Fruit fly (Drosophila melanogaster) whole organism, embryonic: Measurements from ENCODE around the gene CG43814.

Experiments
- Bdp1 ChIP-seq: fragments of 200-800 bp; sonication (Bioruptor generic); optimal IDR thresholded peaks from 3 replicates; lab custom pipeline; 2016; ENCODE audit warnings: missing biosample characterization, missing genetic modification characterization
- Bteb2 ChIP-seq: fragments of 200-800 bp; sonication (Bioruptor generic); optimal IDR thresholded peaks from 2 replicates; lab custom pipeline; 2016; ENCODE audit warnings: missing biosample characterization, missing genetic modification characterization
- CG1024 ChIP-seq: fragments of 200-800 bp; sonication (Bioruptor generic); IDR thresholded peaks from 2 replicates; pipeline ENCODE4 v1.3.6; 2022; ENCODE audit warnings: missing biosample characterization, missing genetic modification characterization
- CG10366 ChIP-seq: fragments of 200-800 bp; sonication (Bioruptor generic); IDR thresholded peaks from 2 replicates; pipeline ENCODE4 v1.3.6; 2022; ENCODE audit warnings: missing biosample characterization, missing genetic modification characterization
- CG10959 ChIP-seq: fragments of 200-800 bp; sonication (Bioruptor generic); IDR thresholded peaks from 2 replicates; pipeline ENCODE4 v1.3.6; 2022; ENCODE audit warnings: missing biosample characterization, missing genetic modification characterization
- CG11247 ChIP-seq: fragments of 200-800 bp; sonication (Bioruptor generic); IDR thresholded peaks from 2 replicates; pipeline ENCODE4 v1.3.6; 2022; ENCODE audit warnings: missing biosample characterization, missing genetic modification characterization
- CG12299 ChIP-seq: fragments of 200-800 bp; sonication (Bioruptor generic); optimal IDR thresholded peaks from 2 replicates; lab custom pipeline; 2018; ENCODE audit warnings: missing biosample characterization, mild to moderate bottlenecking, missing genetic modification characterization
- CG1233 ChIP-seq: fragments of 200-800 bp; sonication (Bioruptor generic); optimal IDR thresholded peaks from 4 replicates; lab custom pipeline; 2018; ENCODE audit warnings: missing biosample characterization, mild to moderate bottlenecking, missing genetic modification characterization
- CG14667 ChIP-seq: fragments of 200-800 bp; sonication (Bioruptor generic); IDR thresholded peaks from 2 replicates; pipeline ENCODE4 v1.3.6; 2022; ENCODE audit warnings: missing biosample characterization, missing genetic modification characterization
- CG15696 ChIP-seq: fragments of 200-800 bp; sonication (Bioruptor generic); optimal IDR thresholded peaks from 2 replicates; lab custom pipeline; 2019; ENCODE audit warnings: missing biosample characterization, mild to moderate bottlenecking, missing genetic modification characterization, moderate library complexity
- CG16815 ChIP-seq: fragments of 200-800 bp; sonication (Bioruptor generic); optimal IDR thresholded peaks from 3 replicates; lab custom pipeline; 2017; ENCODE audit warnings: missing biosample characterization, mild to moderate bottlenecking, missing genetic modification characterization
- CG2199 ChIP-seq: fragments of 200-800 bp; sonication (Bioruptor generic); IDR thresholded peaks from 3 replicates; pipeline ENCODE4 v1.3.6; 2022; ENCODE audit warnings: missing biosample characterization, missing genetic modification characterization
- CG33557 ChIP-seq: fragments of 200-800 bp; sonication (Bioruptor generic); optimal IDR thresholded peaks from 2 replicates; lab custom pipeline; 2019; ENCODE audit warnings: missing biosample characterization, mild to moderate bottlenecking, missing genetic modification characterization, moderate library complexity
- CG34422 ChIP-seq: fragments of 200-800 bp; sonication (Bioruptor generic); IDR thresholded peaks from 3 replicates; pipeline ENCODE4 v1.3.6; 2022; ENCODE audit warnings: missing biosample characterization, missing genetic modification characterization
- CG4617 ChIP-seq: fragments of 200-800 bp; sonication (Bioruptor generic); optimal IDR thresholded peaks from 3 replicates; lab custom pipeline; 2016; ENCODE audit warnings: missing biosample characterization, missing genetic modification characterization, borderline replicate concordance
- CG6854 ChIP-seq: fragments of 200-800 bp; sonication (Bioruptor generic); optimal IDR thresholded peaks from 3 replicates; lab custom pipeline; 2017; ENCODE audit warnings: missing biosample characterization, mild to moderate bottlenecking, missing genetic modification characterization
- CG7556 ChIP-seq: fragments of 200-800 bp; sonication (Bioruptor generic); optimal IDR thresholded peaks from 2 replicates; lab custom pipeline; 2017; ENCODE audit warnings: missing biosample characterization, mild to moderate bottlenecking, missing genetic modification characterization
- Chrac-16 ChIP-seq: fragments of 200-800 bp; sonication (Bioruptor generic); optimal IDR thresholded peaks from 3 replicates; lab custom pipeline; 2016; ENCODE audit warnings: missing biosample characterization, missing genetic modification characterization
- E2f1 ChIP-seq: fragments of 200-800 bp; sonication (Bioruptor generic); IDR thresholded peaks from 2 replicates; pipeline ENCODE4 v1.3.6; 2022; ENCODE audit warnings: missing biosample characterization, missing genetic modification characterization
- E2f2 ChIP-seq: fragments of 200-800 bp; sonication (Bioruptor generic); IDR thresholded peaks from 2 replicates; pipeline ENCODE4 v1.3.6; 2022; ENCODE audit warnings: missing biosample characterization, missing genetic modification characterization
- ERR ChIP-seq: fragments of 200-800 bp; sonication (Bioruptor generic); optimal IDR thresholded peaks from 2 replicates; lab custom pipeline; 2016; ENCODE audit warnings: missing biosample characterization, missing genetic modification characterization
- Hand ChIP-seq: fragments of 200-800 bp; sonication (Bioruptor generic); optimal IDR thresholded peaks from 2 replicates; lab custom pipeline; 2017; ENCODE audit warnings: mild to moderate bottlenecking, missing biosample characterization, missing genetic modification reagents, missing genetic modification characterization
- HmgZ ChIP-seq: fragments of 200-800 bp; sonication (Bioruptor generic); optimal IDR thresholded peaks from 2 replicates; lab custom pipeline; 2018; ENCODE audit warnings: missing biosample characterization, mild to moderate bottlenecking, missing genetic modification characterization
- Lhr ChIP-seq: fragments of 200-800 bp; sonication (Bioruptor generic); optimal IDR thresholded peaks from 3 replicates; lab custom pipeline; 2017; ENCODE audit warnings: mild to moderate bottlenecking, missing biosample characterization, missing genetic modification reagents, missing genetic modification characterization
- Meics ChIP-seq: fragments of 200-800 bp; sonication (Bioruptor generic); optimal IDR thresholded peaks from 2 replicates; lab custom pipeline; 2017; ENCODE audit warnings: missing biosample characterization, mild to moderate bottlenecking, missing genetic modification characterization
- Vsx1 ChIP-seq: fragments of 200-800 bp; sonication (Bioruptor generic); optimal IDR thresholded peaks from 2 replicates; lab custom pipeline; 2017; ENCODE audit warnings: missing biosample characterization, mild to moderate bottlenecking, missing genetic modification characterization, missing genetic modification reagents
- bab2 ChIP-seq: fragments of 200-800 bp; sonication (Bioruptor generic); optimal IDR thresholded peaks from 2 replicates; lab custom pipeline; 2016; ENCODE audit warnings: missing biosample characterization, missing genetic modification characterization
- bbx ChIP-seq: fragments of 200-800 bp; sonication (Bioruptor generic); IDR thresholded peaks from 2 replicates; pipeline ENCODE4 v1.3.6; 2022; ENCODE audit warnings: missing biosample characterization, missing genetic modification characterization; ENCODE audit not compliant: partially characterized antibody
- chif ChIP-seq, 2 experiments: fragments of 200-800 bp; sonication (Bioruptor generic); optimal IDR thresholded peaks; 3 replicates each; lab custom pipeline; 2016; ENCODE audit warnings: missing biosample characterization in 2 of 2, missing genetic modification characterization in 2 of 2
- chm ChIP-seq: fragments of 200-800 bp; sonication (Bioruptor generic); IDR thresholded peaks from 2 replicates; pipeline ENCODE4 v1.3.6; 2022; ENCODE audit warnings: missing biosample characterization, missing genetic modification characterization
- dpn ChIP-seq, 2 experiments: fragments of 200-800 bp; sonication (Bioruptor generic); optimal IDR thresholded peaks; 3 replicates each; lab custom pipeline; 2016; ENCODE audit warnings: missing biosample characterization in 2 of 2, missing genetic modification characterization in 2 of 2
- dysf ChIP-seq: fragments of 200-800 bp; sonication (Bioruptor generic); IDR thresholded peaks from 3 replicates; pipeline ENCODE4 v1.3.6; 2022; ENCODE audit warnings: missing biosample characterization, missing genetic modification characterization
- fd3F ChIP-seq: fragments of 200-800 bp; sonication (Bioruptor generic); optimal IDR thresholded peaks from 2 replicates; lab custom pipeline; 2018; ENCODE audit warnings: missing biosample characterization, mild to moderate bottlenecking, missing genetic modification characterization, moderate library complexity
- gcm2 ChIP-seq: fragments of 200-800 bp; sonication (Bioruptor generic); optimal IDR thresholded peaks from 2 replicates; lab custom pipeline; 2016; ENCODE audit warnings: missing biosample characterization, missing genetic modification characterization
- hb ChIP-seq: fragments of 200-800 bp; sonication (Bioruptor generic); IDR thresholded peaks from 3 replicates; pipeline ENCODE4 v1.3.6; 2022; ENCODE audit warnings: missing biosample characterization, missing genetic modification characterization; ENCODE audit not compliant: partially characterized antibody
- jing ChIP-seq: fragments of 200-800 bp; sonication (Bioruptor generic); optimal IDR thresholded peaks from 2 replicates; lab custom pipeline; 2018; ENCODE audit warnings: missing biosample characterization, mild to moderate bottlenecking, missing genetic modification characterization
- kay ChIP-seq: fragments of 200-800 bp; sonication (Bioruptor generic); optimal IDR thresholded peaks from 2 replicates; lab custom pipeline; 2016; ENCODE audit warnings: missing biosample characterization, missing genetic modification characterization
- pan ChIP-seq, 4 experiments: fragments of >200 bp in 3 of 4; fragments of 200-800 bp in 1 of 4; sonication (Bioruptor generic) in 1 of 4; optimal IDR thresholded peaks in 3 of 4; IDR thresholded peaks in 1 of 4; 2 replicates each; pipeline versions ENCODE4 v1.3.6 to Lab custom; 2017 to 2022; ENCODE audit warnings: missing biosample characterization in 2 of 4, missing genetic modification characterization in 2 of 4, mixed read lengths in 1 of 4
- pros ChIP-seq: fragments of 200-800 bp; sonication (Bioruptor generic); optimal IDR thresholded peaks from 3 replicates; lab custom pipeline; 2019; ENCODE audit warnings: missing biosample characterization, mild to moderate bottlenecking, missing genetic modification characterization, moderate library complexity
- pum ChIP-seq: fragments of 200-800 bp; sonication (Bioruptor generic); optimal IDR thresholded peaks from 2 replicates; lab custom pipeline; 2016; ENCODE audit warnings: missing biosample characterization, missing genetic modification characterization
- ranshi ChIP-seq: fragments of 200-800 bp; sonication (Bioruptor generic); IDR thresholded peaks from 2 replicates; pipeline ENCODE4 v1.3.6; 2022; ENCODE audit warnings: missing biosample characterization, missing genetic modification characterization
- sens ChIP-seq: fragments of 200-800 bp; sonication (Bioruptor generic); peaks from one replicate; lab custom pipeline; 2016; ENCODE audit warnings: missing biosample characterization, missing genetic modification characterization
- sim ChIP-seq: fragments of 200-800 bp; sonication (Bioruptor generic); IDR thresholded peaks from 2 replicates; pipeline ENCODE4 v1.3.6; 2022; ENCODE audit warnings: missing biosample characterization, missing genetic modification characterization
- tll ChIP-seq, 2 experiments: fragments of 200-800 bp in 1 of 2; fragments of >200 bp in 1 of 2; sonication (Bioruptor generic) in 1 of 2; optimal IDR thresholded peaks; 2 replicates each; lab custom pipeline; 2017 to 2019; ENCODE audit warnings: missing biosample characterization in 2 of 2, missing genetic modification characterization in 2 of 2, mild to moderate bottlenecking in 1 of 2, moderate library complexity in 1 of 2
- tx ChIP-seq: fragments of 200-800 bp; sonication (Bioruptor generic); optimal IDR thresholded peaks from 2 replicates; lab custom pipeline; 2016; ENCODE audit warnings: missing biosample characterization, missing genetic modification characterization
- unc-4 ChIP-seq: fragments of 200-800 bp; sonication (Bioruptor generic); IDR thresholded peaks from 2 replicates; pipeline ENCODE4 v1.3.6; 2022; ENCODE audit warnings: missing biosample characterization, missing genetic modification characterization; ENCODE audit not compliant: partially characterized antibody
- zen2 ChIP-seq: fragments of 200-800 bp; sonication (Bioruptor generic); IDR thresholded peaks from 3 replicates; pipeline ENCODE4 v1.3.6; 2022; ENCODE audit warnings: missing biosample characterization, missing genetic modification characterization; ENCODE audit not compliant: partially characterized antibody
- zf30C ChIP-seq: fragments of 200-800 bp; sonication (Bioruptor generic); optimal IDR thresholded peaks from 3 replicates; lab custom pipeline; 2018; ENCODE audit warnings: missing biosample characterization, mild to moderate bottlenecking, missing genetic modification characterization

The CG43814 gene

DNA sequence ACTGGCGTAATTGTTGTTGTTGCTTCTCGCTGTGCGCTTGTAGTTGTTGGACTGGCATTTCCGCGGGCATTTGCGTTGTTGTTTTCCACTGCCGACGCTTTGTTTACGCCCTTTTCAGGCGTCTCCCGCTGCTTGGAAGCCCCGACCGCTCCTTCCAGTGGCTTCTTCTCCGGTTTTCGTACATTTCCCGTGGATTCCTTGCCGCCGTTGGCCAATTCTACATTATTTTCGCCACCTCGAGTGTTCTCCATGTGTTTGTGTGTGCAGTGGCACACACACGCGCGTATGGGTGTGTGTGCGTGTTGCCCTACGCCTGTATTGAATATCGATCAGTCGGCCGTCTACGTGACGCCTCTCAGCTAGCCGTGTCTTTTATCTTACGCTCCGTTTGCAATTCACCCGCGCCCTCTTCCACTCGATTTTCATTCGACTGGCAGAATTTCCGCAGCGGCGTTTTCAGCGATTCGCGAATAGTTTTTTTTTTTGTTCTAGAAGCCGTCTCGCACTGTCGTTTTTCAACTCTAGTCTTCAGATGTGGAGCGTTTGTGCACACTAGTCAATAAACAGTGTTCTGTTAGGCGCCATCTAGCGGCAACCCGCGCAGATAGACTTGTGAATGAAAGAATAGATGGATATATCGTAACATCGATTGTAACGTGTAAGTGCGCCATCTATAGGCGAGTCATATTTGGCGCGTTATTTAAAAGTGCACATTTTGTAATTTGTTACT is 34.2 kb upstream of the CG43814 start, which contains the start of gene CG10600 (continued):
- TF ChIP-seq sens (GFP tag; lab: Kevin White, UChicago) (peak; percentile 93), CG1233 (peak; percentile 69), HmgZ (tag; lab: Kevin White, UChicago) (peak; percentile 93), bbx (GFP tag; lab: Robert Waterston, UW) (peak; percentile 93), pum (peak; percentile 86), CG33557 (peak; percentile 46), unc-4 (GFP tag; lab: Robert Waterston, UW) (peak; percentile 86), chif (GFP tag; optimal IDR thresholded peaks at IDR 0.05; lab: Kevin White, UChicago) (peak; percentile 79 to 83), Chrac-16 (GFP tag; lab: Kevin White, UChicago) (peak; percentile 79), CG4617 (GFP tag; lab: Kevin White, UChicago) (peak; percentile 99), pan (optimal IDR thresholded peaks at IDR 0.05; lab: Kevin White, UChicago) (no peak), pan (GFP tag; optimal IDR thresholded peaks at IDR 0.05 in 1 of 2, IDR thresholded peaks at IDR 0.05 in 1 of 2) (peak in 1 of 2 experiments; percentile 74), dpn (GFP tag; optimal IDR thresholded peaks at IDR 0.05; lab: Kevin White, UChicago) (peak; percentile 90 to 91), Bteb2 (GFP tag; lab: Kevin White, UChicago) (peak; percentile 80), gcm2 (GFP tag; lab: Kevin White, UChicago) (peak; percentile 75), CG2199 (0 out of 3 replicates have a peak, but pooled peaks have one; percentile 57), sim (no peak), CG7556 (GFP tag; lab: Kevin White, UChicago) (peak; percentile 78), Lhr (peak; percentile 98), tx (peak; percentile 84), kay (GFP tag; lab: Kevin White, UChicago) (peak; percentile 64), CG1024 (GFP tag; lab: Robert Waterston, UW) (peak; percentile 69), zf30C (GFP tag; lab: Kevin White, UChicago) (peak; percentile 12), tll (GFP tag; optimal IDR thresholded peaks at IDR 0.05; lab: Kevin White, UChicago) (no peak), dysf (GFP tag; lab: Robert Waterston, UW) (peak; percentile 77), jing (GFP tag; lab: Kevin White, UChicago) (peak; percentile 13), CG16815 (GFP tag; lab: Kevin White, UChicago) (peak; percentile 55), pros (GFP tag; lab: Kevin White, UChicago) (no peak), bab2 (GFP tag; lab: Kevin White, UChicago) (peak; percentile 84), Meics (GFP tag; lab: Kevin White, UChicago) (peak; percentile 76), CG34422 (GFP tag; lab: Robert Waterston, UW) (peak; percentile 92), CG10959 (GFP tag; lab: Robert Waterston, UW) (peak; percentile 53), ERR (GFP tag; lab: Kevin White, UChicago) (peak; percentile 90), CG6854 (no peak), ranshi (GFP tag; lab: Robert Waterston, UW) (peak; percentile 62), E2f2 (peak; percentile 100), CG15696 (tag; lab: Kevin White, UChicago) (peak; percentile 71), CG11247 (GFP tag; lab: Robert Waterston, UW) (peak; percentile 79), Hand (GFP tag; lab: Kevin White, UChicago) (no peak), fd3F (GFP tag; lab: Kevin White, UChicago) (peak; percentile 58), CG14667 (GFP tag; lab: Robert Waterston, UW) (peak; percentile 59), CG12299 (peak; percentile 65), zen2 (GFP tag; lab: Robert Waterston, UW) (peak; percentile 88), hb (peak; percentile 67), Bdp1 (GFP tag; lab: Kevin White, UChicago) (peak; percentile 84), E2f1 (GFP tag; lab: Robert Waterston, UW) (peak; percentile 64), Vsx1 (GFP tag; lab: Kevin White, UChicago) (no peak), CG10366 (GFP tag; lab: Robert Waterston, UW) (peak; percentile 57), chm (GFP tag; lab: Robert Waterston, UW) (peak; percentile 45; the same call in 1 of the 2 replicates)
